Worm (Caenorhabditis elegans): ENCODE results near the gene dhs-17.

DNA sequence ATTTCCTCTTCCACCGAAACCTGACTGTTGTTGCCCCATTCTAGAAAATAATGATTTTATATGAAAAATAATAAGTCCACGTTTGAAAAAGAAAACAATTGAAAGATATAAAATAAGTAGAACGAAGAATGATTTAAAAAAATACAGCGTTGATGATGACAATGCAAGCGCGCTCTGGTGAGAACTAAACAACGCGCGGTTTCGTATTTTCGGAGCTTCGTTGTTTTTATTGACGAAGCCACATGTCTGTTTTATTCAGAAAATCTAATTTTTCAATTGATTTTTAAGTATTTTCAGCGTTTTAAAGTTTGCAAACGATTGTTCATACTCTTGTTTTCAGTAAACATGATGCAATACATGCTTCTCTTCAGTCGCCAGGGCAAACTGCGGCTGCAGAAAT lies 17.0 kb downstream of the dhs-17 start, which contains the start of the genes rpt-2 and aps-1:
- TF ChIP-seq hmg-1.1 (GFP tag; IDR thresholded peaks at IDR 0.05) (peak; percentile 56), lin-13 (GFP tag; optimal IDR thresholded peaks at IDR 0.05) (peak; percentile 65), zag-1 (tag; optimal IDR thresholded peaks at IDR 0.05) (no peak), madf-5 (GFP tag; IDR thresholded peaks at IDR 0.05) (no peak), nhr-11 (tag; optimal IDR thresholded peaks at IDR 0.05) (peak; percentile 61), F49E8.2 (tag; optimal IDR thresholded peaks at IDR 0.05; ENCODE audit: borderline replicate concordance) (no peak), mep-1 (tag; optimal IDR thresholded peaks at IDR 0.05) (peak; percentile 85), madf-9 (GFP tag; conservative IDR thresholded peaks at IDR 0.05) (no peak), ctbp-1 (GFP tag; IDR thresholded peaks at IDR 0.05) (no peak)

All from whole organism, L4 larva.